Worm (Caenorhabditis elegans) whole organism, L2 larva: Measurements from ENCODE around the gene srz-99.

Source experiments
- ama-1 ChIP-seq: fragments of 150-350 bp; optimal IDR thresholded peaks from 2 replicates; lab custom pipeline; 2018; ENCODE audit warnings: inconsistent platforms
- fos-1 ChIP-seq: fragments of 150-350 bp; optimal IDR thresholded peaks from 2 replicates; lab custom pipeline; 2014; ENCODE audit warnings: missing biosample characterization, missing genetic modification characterization
- nhr-23 ChIP-seq: fragments of 150-350 bp; optimal IDR thresholded peaks from 2 replicates; lab custom pipeline; 2014; ENCODE audit warnings: missing biosample characterization, missing genetic modification reagents, missing genetic modification characterization
- nhr-237 ChIP-seq: fragments of 150-350 bp; optimal IDR thresholded peaks from 2 replicates; lab custom pipeline; 2014; ENCODE audit warnings: missing biosample characterization, missing genetic modification characterization
- unc-62 ChIP-seq: fragments of 150-350 bp; optimal IDR thresholded peaks from 2 replicates; lab custom pipeline; 2014; ENCODE audit warnings: missing biosample characterization, missing genetic modification reagents, missing genetic modification characterization

- no peak for TF ChIP-seq unc-62
- no peak for TF ChIP-seq nhr-237 (tag; lab: Kevin White, UChicago)
- TF ChIP-seq ama-1, result no peak
- no peak for TF ChIP-seq fos-1 (tag; lab: Kevin White, UChicago)
- no peak for TF ChIP-seq nhr-23 (tag; lab: Kevin White, UChicago)
Observed at ce11 chrV:16745214-16745613, 15.2 kb downstream of the srz-99 start.
